Worm (Caenorhabditis elegans) whole organism, L2 larva: ENCODE measurements around the gene M176.10.

Experiments
- C34F6.9 ChIP-seq: fragments of 150-350 bp; optimal IDR thresholded peaks from 2 replicates; lab custom pipeline; 2014; ENCODE audit warnings: missing biosample characterization, missing genetic modification characterization
- F13H6.1 ChIP-seq: sonication (generic microtip); optimal IDR thresholded peaks from 2 replicates; lab custom pipeline; 2016; ENCODE audit warnings: missing genetic modification characterization, missing compliant biosample characterization
- R02D3.7 ChIP-seq: fragments of 150-350 bp; optimal IDR thresholded peaks from 2 replicates; lab custom pipeline; 2014; ENCODE audit warnings: missing biosample characterization, missing genetic modification characterization
- Y55F3AM.14 ChIP-seq: fragments of 200-800 bp; sonication (Bioruptor generic); optimal IDR thresholded peaks from 2 replicates; lab custom pipeline; 2018; ENCODE audit warnings: mild to moderate bottlenecking, missing genetic modification characterization, missing compliant biosample characterization
- ZK546.5 ChIP-seq: sonication (generic microtip); optimal IDR thresholded peaks from 2 replicates; lab custom pipeline; 2017; ENCODE audit warnings: missing biosample characterization, missing genetic modification characterization
- alr-1 ChIP-seq: fragments of 150-350 bp; optimal IDR thresholded peaks from 2 replicates; lab custom pipeline; 2014; ENCODE audit warnings: missing biosample characterization, missing genetic modification characterization
- aly-2 ChIP-seq: fragments of 150-350 bp; optimal IDR thresholded peaks from 2 replicates; lab custom pipeline; 2014; ENCODE audit warnings: missing biosample characterization, missing genetic modification characterization
- ama-1 ChIP-seq: fragments of 150-350 bp; optimal IDR thresholded peaks from 2 replicates; lab custom pipeline; 2018; ENCODE audit warnings: inconsistent platforms
- blmp-1 ChIP-seq: sonication (generic microtip); optimal IDR thresholded peaks from 2 replicates; lab custom pipeline; 2017; ENCODE audit warnings: missing genetic modification characterization, mild to moderate bottlenecking, missing compliant biosample characterization, antibody characterized with exemption, moderate library complexity; ENCODE audit not compliant: insufficient read depth
- ceh-16 ChIP-seq: fragments of 150-350 bp; optimal IDR thresholded peaks from 2 replicates; lab custom pipeline; 2014; ENCODE audit warnings: missing biosample characterization, missing genetic modification characterization
- ceh-82 ChIP-seq: fragments of 150-350 bp; optimal IDR thresholded peaks from 2 replicates; lab custom pipeline; 2014; ENCODE audit warnings: missing biosample characterization, missing genetic modification characterization
- crh-2 ChIP-seq: sonication (generic microtip); optimal IDR thresholded peaks from 2 replicates; lab custom pipeline; 2017; ENCODE audit warnings: missing biosample characterization, missing genetic modification characterization
- dmd-4 ChIP-seq: sonication (generic microtip); optimal IDR thresholded peaks from 2 replicates; lab custom pipeline; 2017; ENCODE audit warnings: missing biosample characterization, missing genetic modification characterization
- egl-27 ChIP-seq: sonication (generic microtip); optimal IDR thresholded peaks from 3 replicates; lab custom pipeline; 2017; ENCODE audit warnings: missing biosample characterization, missing genetic modification reagents, missing genetic modification characterization
- elt-1 ChIP-seq: fragments of 150-350 bp; optimal IDR thresholded peaks from 2 replicates; lab custom pipeline; 2014; ENCODE audit warnings: missing biosample characterization, missing genetic modification characterization
- elt-3 ChIP-seq: sonication (generic microtip); optimal IDR thresholded peaks from 2 replicates; lab custom pipeline; 2017; ENCODE audit warnings: missing biosample characterization, missing genetic modification characterization
- fos-1 ChIP-seq: fragments of 150-350 bp; optimal IDR thresholded peaks from 2 replicates; lab custom pipeline; 2014; ENCODE audit warnings: missing biosample characterization, missing genetic modification characterization
- gmeb-1 ChIP-seq: fragments of 150-350 bp; optimal IDR thresholded peaks from 2 replicates; lab custom pipeline; 2014; ENCODE audit warnings: missing biosample characterization, missing genetic modification characterization
- lin-11 ChIP-seq: fragments of 150-350 bp; sonication (generic microtip); optimal IDR thresholded peaks from 2 replicates; lab custom pipeline; 2014; ENCODE audit warnings: missing biosample characterization, missing genetic modification characterization, inconsistent platforms, mixed read lengths
- lin-13 ChIP-seq: fragments of 150-350 bp; optimal IDR thresholded peaks from 2 replicates; lab custom pipeline; 2014; ENCODE audit warnings: missing biosample characterization, missing genetic modification reagents, missing genetic modification characterization
- lin-39 ChIP-seq: fragments of 150-350 bp; optimal IDR thresholded peaks from 2 replicates; lab custom pipeline; 2014; ENCODE audit warnings: missing biosample characterization, missing genetic modification reagents, missing genetic modification characterization
- lsy-2 ChIP-seq, 2 experiments: fragments of 150-350 bp in 1 of 2; sonication (generic microtip) in 1 of 2; optimal IDR thresholded peaks; 2 replicates each; lab custom pipeline; 2014 to 2017; ENCODE audit warnings: missing biosample characterization in 2 of 2, missing genetic modification characterization in 2 of 2
- mab-5 ChIP-seq: fragments of 150-350 bp; optimal IDR thresholded peaks from 2 replicates; lab custom pipeline; 2014; ENCODE audit warnings: missing biosample characterization, missing genetic modification characterization
- mbf-1 ChIP-seq: sonication (generic microtip); optimal IDR thresholded peaks from 2 replicates; lab custom pipeline; 2017; ENCODE audit warnings: missing biosample characterization, missing genetic modification characterization
- mdl-1 ChIP-seq, 2 experiments: fragments of 150-350 bp in 1 of 2; sonication (generic microtip) in 1 of 2; optimal IDR thresholded peaks; 2 replicates each; lab custom pipeline; 2017; ENCODE audit warnings: missing biosample characterization in 2 of 2, missing genetic modification characterization in 2 of 2
- nhr-10 ChIP-seq: sonication (generic microtip); optimal IDR thresholded peaks from 2 replicates; lab custom pipeline; 2017; ENCODE audit warnings: missing biosample characterization, missing genetic modification characterization
- nhr-11 ChIP-seq: fragments of 150-350 bp; optimal IDR thresholded peaks from 2 replicates; lab custom pipeline; 2014; ENCODE audit warnings: missing biosample characterization, missing genetic modification characterization
- nhr-12 ChIP-seq: fragments of 150-350 bp; optimal IDR thresholded peaks from 2 replicates; lab custom pipeline; 2014; ENCODE audit warnings: missing biosample characterization, missing genetic modification characterization
- nhr-129 ChIP-seq: fragments of 150-350 bp; optimal IDR thresholded peaks from 2 replicates; lab custom pipeline; 2014; ENCODE audit warnings: missing biosample characterization, missing genetic modification characterization
- nhr-21 ChIP-seq: fragments of 150-350 bp; optimal IDR thresholded peaks from 2 replicates; lab custom pipeline; 2014; ENCODE audit warnings: missing biosample characterization, missing genetic modification characterization
- nhr-23 ChIP-seq: fragments of 150-350 bp; optimal IDR thresholded peaks from 2 replicates; lab custom pipeline; 2014; ENCODE audit warnings: missing biosample characterization, missing genetic modification reagents, missing genetic modification characterization
- nhr-237 ChIP-seq: fragments of 150-350 bp; optimal IDR thresholded peaks from 2 replicates; lab custom pipeline; 2014; ENCODE audit warnings: missing biosample characterization, missing genetic modification characterization
- nhr-25 ChIP-seq: fragments of 150-350 bp; sonication (generic microtip); optimal IDR thresholded peaks from 3 replicates; lab custom pipeline; 2014; ENCODE audit warnings: missing biosample characterization, missing genetic modification characterization
- nhr-6 ChIP-seq: fragments of 150-350 bp; optimal IDR thresholded peaks from 2 replicates; lab custom pipeline; 2014; ENCODE audit warnings: missing biosample characterization, missing genetic modification characterization
- nhr-77 ChIP-seq: fragments of 150-350 bp; optimal IDR thresholded peaks from 2 replicates; lab custom pipeline; 2014; ENCODE audit warnings: missing biosample characterization, missing genetic modification characterization
- peb-1 ChIP-seq: fragments of 150-350 bp; optimal IDR thresholded peaks from 2 replicates; lab custom pipeline; 2014; ENCODE audit warnings: missing biosample characterization, missing genetic modification characterization
- skn-1 ChIP-seq: sonication (generic microtip); optimal IDR thresholded peaks from 2 replicates; lab custom pipeline; 2017; ENCODE audit warnings: missing biosample characterization, missing genetic modification characterization
- sma-3 ChIP-seq: sonication (generic microtip); optimal IDR thresholded peaks from 2 replicates; lab custom pipeline; 2016; ENCODE audit warnings: missing genetic modification reagents, missing genetic modification characterization, missing compliant biosample characterization
- sma-9 ChIP-seq, 2 experiments: fragments of 150-350 bp in 1 of 2; sonication (generic microtip) in 1 of 2; optimal IDR thresholded peaks; 2 replicates each; lab custom pipeline; 2014 to 2016; ENCODE audit warnings: missing genetic modification characterization in 2 of 2, mild to moderate bottlenecking in 1 of 2, missing biosample characterization in 1 of 2, missing compliant biosample characterization in 1 of 2, missing genetic modification reagents in 1 of 2, moderate library complexity in 1 of 2
- snpc-4 ChIP-seq: fragments of 150-350 bp; optimal IDR thresholded peaks from 2 replicates; lab custom pipeline; 2014; ENCODE audit warnings: missing biosample characterization, missing genetic modification characterization
- unc-39 ChIP-seq: fragments of 150-350 bp; optimal IDR thresholded peaks from 2 replicates; lab custom pipeline; 2014; ENCODE audit warnings: missing biosample characterization, missing genetic modification characterization
- unc-55 ChIP-seq: fragments of 150-350 bp; sonication (generic microtip); optimal IDR thresholded peaks from 3 replicates; lab custom pipeline; 2014; ENCODE audit warnings: missing biosample characterization, missing genetic modification reagents, missing genetic modification characterization
- unc-62 ChIP-seq: fragments of 150-350 bp; optimal IDR thresholded peaks from 2 replicates; lab custom pipeline; 2014; ENCODE audit warnings: missing biosample characterization, missing genetic modification reagents, missing genetic modification characterization
- zag-1 ChIP-seq: fragments of 150-350 bp; optimal IDR thresholded peaks from 2 replicates; lab custom pipeline; 2014; ENCODE audit warnings: missing biosample characterization, missing genetic modification characterization
- ztf-1 ChIP-seq: fragments of 200-800 bp; sonication (Bioruptor generic); conservative IDR thresholded peaks from 2 replicates; pipeline ENCODE4 v1.3.6; 2022; ENCODE audit warnings: missing genetic modification characterization, missing compliant biosample characterization
- ztf-11 ChIP-seq: sonication (generic microtip); optimal IDR thresholded peaks from 2 replicates; lab custom pipeline; 2017; ENCODE audit warnings: missing biosample characterization, missing genetic modification characterization
- ztf-4 ChIP-seq: fragments of 150-350 bp; optimal IDR thresholded peaks from 2 replicates; lab custom pipeline; 2014; ENCODE audit warnings: missing biosample characterization, missing genetic modification characterization

Gene M176.10

ce11 chrII:9416381-9417276, 9.3 kb downstream of the M176.10 start, which contains the start of the genes gss-1 and chch-3:
Gene gss-1 (minus strand): TSS chrII:9416431.
Gene chch-3 (plus strand): TSS chrII:9417013.
- TF ChIP-seq ztf-11 (tag; lab: Kevin White, UChicago) (no peak), mbf-1 (no peak), unc-39 (tag; lab: Kevin White, UChicago) (no peak), ztf-4 (tag; lab: Kevin White, UChicago) (no peak), ceh-16 (tag; lab: Kevin White, UChicago) (no peak), lin-13 (GFP tag; lab: Kevin White, UChicago) (peak; percentile 43), blmp-1 (no peak), sma-3 (peak; percentile 14), sma-9 (GFP tag; optimal IDR thresholded peaks at IDR 0.05; lab: Kevin White, UChicago) (peak; percentile 65), sma-9 (tag; optimal IDR thresholded peaks at IDR 0.05; lab: Kevin White, UChicago) (no peak), nhr-21 (peak; percentile 13), zag-1 (tag; lab: Kevin White, UChicago) (no peak), ceh-82 (tag; lab: Kevin White, UChicago) (no peak), Y55F3AM.14 (GFP tag; lab: Kevin White, UChicago) (no peak), nhr-12 (no peak), mdl-1 (tag; optimal IDR thresholded peaks at IDR 0.05; lab: Kevin White, UChicago) (no peak), F13H6.1 (tag; lab: Kevin White, UChicago) (peak; percentile 24), lsy-2 (tag; optimal IDR thresholded peaks at IDR 0.05; lab: Kevin White, UChicago) (peak; percentile 56 to 85), crh-2 (tag; lab: Kevin White, UChicago) (peak; percentile 58), gmeb-1 (peak; percentile 69), nhr-6 (tag; lab: Kevin White, UChicago) (no peak), elt-3 (tag; lab: Kevin White, UChicago) (no peak), nhr-25 (tag; lab: Kevin White, UChicago) (no peak), elt-1 (no peak), nhr-129 (peak; percentile 71), R02D3.7 (tag; lab: Kevin White, UChicago) (no peak), dmd-4 (tag; lab: Kevin White, UChicago) (no peak), skn-1 (tag; lab: Kevin White, UChicago) (no peak), ZK546.5 (no peak), nhr-10 (tag; lab: Kevin White, UChicago) (no peak), ama-1 (lab: Kevin White, UChicago) (no peak), fos-1 (tag; lab: Kevin White, UChicago) (peak; percentile 63), nhr-237 (no peak), snpc-4 (tag; lab: Kevin White, UChicago) (peak; percentile 14), nhr-23 (tag; lab: Kevin White, UChicago) (no peak), alr-1 (tag; lab: Kevin White, UChicago) (no peak), ztf-1 (no peak), aly-2 (no peak), lin-11 (tag; lab: Kevin White, UChicago) (peak; percentile 1), lin-39 (tag; lab: Kevin White, UChicago) (no peak), egl-27 (tag; lab: Kevin White, UChicago) (no peak), unc-55 (GFP tag; lab: Kevin White, UChicago) (peak; percentile 75), nhr-77 (tag; lab: Kevin White, UChicago) (no peak), nhr-11 (tag; lab: Kevin White, UChicago) (no peak), mab-5 (tag; lab: Kevin White, UChicago) (peak; percentile 25), unc-62 (no peak), C34F6.9 (tag; lab: Kevin White, UChicago) (peak; percentile 85), peb-1 (no peak)
